Fruit fly (Drosophila melanogaster) whole organism, embryonic: ENCODE data around the gene mio.

Experiments used
- Antp ChIP-seq: fragments of 200-800 bp; sonication (Bioruptor generic); optimal IDR thresholded peaks from 3 replicates; lab custom pipeline; 2016; ENCODE audit warnings: missing biosample characterization, missing genetic modification characterization
- Atf3 ChIP-seq: fragments of 200-800 bp; sonication (Bioruptor generic); optimal IDR thresholded peaks from 3 replicates; lab custom pipeline; 2016; ENCODE audit warnings: missing biosample characterization, missing genetic modification characterization
- Awh ChIP-seq: fragments of 200-800 bp; sonication (Bioruptor generic); IDR thresholded peaks from 2 replicates; pipeline ENCODE4, ENCODE4 v1.3.6; 2022; ENCODE audit warnings: missing biosample characterization, missing genetic modification characterization
- Bgb ChIP-seq: fragments of 200-800 bp; sonication (Bioruptor generic); IDR thresholded peaks from 2 replicates; pipeline ENCODE4 v1.3.6; 2022; ENCODE audit warnings: missing biosample characterization, missing genetic modification characterization; ENCODE audit not compliant: partially characterized antibody
- BtbVII ChIP-seq: fragments of 200-800 bp; sonication (Bioruptor generic); optimal IDR thresholded peaks from 3 replicates; lab custom pipeline; 2017; ENCODE audit warnings: missing biosample characterization, mild to moderate bottlenecking, missing genetic modification characterization
- CG10267 ChIP-seq: fragments of 200-800 bp; sonication (Bioruptor generic); optimal IDR thresholded peaks from 2 replicates; lab custom pipeline; 2018; ENCODE audit warnings: missing biosample characterization, mild to moderate bottlenecking, missing genetic modification characterization, moderate library complexity
- CG10959 ChIP-seq: fragments of 200-800 bp; sonication (Bioruptor generic); IDR thresholded peaks from 2 replicates; pipeline ENCODE4 v1.3.6; 2022; ENCODE audit warnings: missing biosample characterization, missing genetic modification characterization
- CG11085 ChIP-seq: fragments of 200-800 bp; sonication (Bioruptor generic); IDR thresholded peaks from 2 replicates; pipeline ENCODE4 v1.3.6; 2022; ENCODE audit warnings: missing biosample characterization, missing genetic modification characterization
- CG11456 ChIP-seq: fragments of 200-800 bp; sonication (Bioruptor generic); IDR thresholded peaks from 3 replicates; pipeline ENCODE4 v1.3.6; 2022; ENCODE audit warnings: missing biosample characterization, missing genetic modification characterization
- CG12071 ChIP-seq: fragments of 200-800 bp; sonication (Bioruptor generic); optimal IDR thresholded peaks from 3 replicates; lab custom pipeline; 2018; ENCODE audit warnings: missing biosample characterization, mild to moderate bottlenecking, missing genetic modification characterization
- CG15073 ChIP-seq: fragments of 200-800 bp; sonication (Bioruptor generic); optimal IDR thresholded peaks from 2 replicates; lab custom pipeline; 2016; ENCODE audit warnings: missing biosample characterization, missing genetic modification characterization
- CG2116 ChIP-seq: fragments of 200-800 bp; sonication (Bioruptor generic); optimal IDR thresholded peaks from 3 replicates; lab custom pipeline; 2018; ENCODE audit warnings: missing biosample characterization, mild to moderate bottlenecking, missing genetic modification characterization
- CG30431 ChIP-seq: fragments of 200-800 bp; sonication (Bioruptor generic); optimal IDR thresholded peaks from 2 replicates; lab custom pipeline; 2017; ENCODE audit warnings: missing biosample characterization, missing genetic modification characterization
- CG3163 ChIP-seq: fragments of 200-800 bp; sonication (Bioruptor generic); optimal IDR thresholded peaks from 3 replicates; lab custom pipeline; 2016; ENCODE audit warnings: missing biosample characterization, missing genetic modification characterization
- CG7556 ChIP-seq: fragments of 200-800 bp; sonication (Bioruptor generic); optimal IDR thresholded peaks from 2 replicates; lab custom pipeline; 2017; ENCODE audit warnings: missing biosample characterization, mild to moderate bottlenecking, missing genetic modification characterization
- CG9437 ChIP-seq: fragments of 200-800 bp; sonication (Bioruptor generic); optimal IDR thresholded peaks from 2 replicates; lab custom pipeline; 2018; ENCODE audit warnings: missing biosample characterization, mild to moderate bottlenecking, missing genetic modification characterization
- CG9609 ChIP-seq: fragments of 200-800 bp; sonication (Bioruptor generic); optimal IDR thresholded peaks from 3 replicates; lab custom pipeline; 2016; ENCODE audit warnings: missing biosample characterization, missing genetic modification characterization
- Chrac-16 ChIP-seq: fragments of 200-800 bp; sonication (Bioruptor generic); optimal IDR thresholded peaks from 3 replicates; lab custom pipeline; 2016; ENCODE audit warnings: missing biosample characterization, missing genetic modification characterization
- Doc3 ChIP-seq: fragments of 200-800 bp; sonication (Bioruptor generic); IDR thresholded peaks from 3 replicates; pipeline ENCODE4 v1.3.6; 2022; ENCODE audit warnings: missing biosample characterization, missing genetic modification characterization; ENCODE audit not compliant: partially characterized antibody
- Fer1 ChIP-seq: fragments of 200-800 bp; sonication (Bioruptor generic); optimal IDR thresholded peaks from 2 replicates; lab custom pipeline; 2017; ENCODE audit warnings: missing biosample characterization, mild to moderate bottlenecking, missing genetic modification characterization
- GATAe ChIP-seq: fragments of 200-800 bp; sonication (Bioruptor generic); conservative IDR thresholded peaks from 2 replicates; pipeline ENCODE4 v1.3.6; 2022; ENCODE audit warnings: missing biosample characterization, missing genetic modification characterization
- H15 ChIP-seq: fragments of 200-800 bp; sonication (Bioruptor generic); IDR thresholded peaks from 3 replicates; pipeline ENCODE4 v1.3.6; 2022; ENCODE audit warnings: missing biosample characterization, missing genetic modification characterization
- HLH4C ChIP-seq: fragments of 200-800 bp; sonication (Bioruptor generic); IDR thresholded peaks from 3 replicates; pipeline ENCODE4 v1.3.6; 2022; ENCODE audit warnings: missing biosample characterization, missing genetic modification characterization; ENCODE audit not compliant: partially characterized antibody
- Kr ChIP-seq: fragments of 200-800 bp; sonication (Bioruptor generic); optimal IDR thresholded peaks from 2 replicates; lab custom pipeline; 2017; ENCODE audit warnings: missing biosample characterization, mild to moderate bottlenecking, missing genetic modification characterization
- Mad ChIP-seq: fragments of 200-800 bp; sonication (Bioruptor generic); optimal IDR thresholded peaks from 2 replicates; lab custom pipeline; 2016; ENCODE audit warnings: missing biosample characterization, missing genetic modification characterization
- NC2β ChIP-seq: fragments of 200-800 bp; sonication (Bioruptor generic); optimal IDR thresholded peaks from 2 replicates; lab custom pipeline; 2016; ENCODE audit warnings: missing biosample characterization, missing genetic modification characterization
- Sin3A ChIP-seq: fragments of >200 bp; optimal IDR thresholded peaks from 2 replicates; lab custom pipeline; 2018
- Sox100B ChIP-seq: fragments of 200-800 bp; sonication (Bioruptor generic); optimal IDR thresholded peaks from 3 replicates; lab custom pipeline; 2018; ENCODE audit warnings: missing biosample characterization, mild to moderate bottlenecking, missing genetic modification characterization
- Sry-β ChIP-seq: fragments of 200-800 bp; sonication (Bioruptor generic); optimal IDR thresholded peaks from 2 replicates; lab custom pipeline; 2018; ENCODE audit warnings: missing biosample characterization, mild to moderate bottlenecking, missing genetic modification characterization, moderate library complexity
- TFAM ChIP-seq: fragments of 200-800 bp; sonication (Bioruptor generic); optimal IDR thresholded peaks from 2 replicates; lab custom pipeline; 2017; ENCODE audit warnings: missing biosample characterization, missing genetic modification characterization, inconsistent platforms
- YL-1 ChIP-seq: fragments of 200-800 bp; sonication (Bioruptor generic); optimal IDR thresholded peaks from 3 replicates; lab custom pipeline; 2017; ENCODE audit warnings: missing biosample characterization, mild to moderate bottlenecking, missing genetic modification characterization
- abd-A ChIP-seq: fragments of 200-800 bp; sonication (Bioruptor generic); optimal IDR thresholded peaks from 3 replicates; lab custom pipeline; 2019; ENCODE audit warnings: missing biosample characterization, mild to moderate bottlenecking, missing genetic modification characterization, moderate library complexity
- ara ChIP-seq: fragments of 200-800 bp; sonication (Bioruptor generic); IDR thresholded peaks from 2 replicates; pipeline ENCODE4 v1.3.6; 2022; ENCODE audit warnings: missing biosample characterization, missing genetic modification characterization
- az2 ChIP-seq: fragments of 200-800 bp; sonication (Bioruptor generic); optimal IDR thresholded peaks from 3 replicates; lab custom pipeline; 2016; ENCODE audit warnings: missing biosample characterization, missing genetic modification characterization
- cas ChIP-seq: fragments of 200-800 bp; sonication (Bioruptor generic); IDR thresholded peaks from 2 replicates; pipeline ENCODE4 v1.3.6; 2022; ENCODE audit warnings: missing biosample characterization, missing genetic modification characterization
- crp ChIP-seq, 2 experiments: fragments of 200-800 bp; sonication (Bioruptor generic); optimal IDR thresholded peaks; 2 replicates in 1 of 2; 3 replicates in 1 of 2; lab custom pipeline; 2017; ENCODE audit warnings: missing biosample characterization in 2 of 2, missing genetic modification characterization in 2 of 2, mild to moderate bottlenecking in 1 of 2, moderate library complexity in 1 of 2
- en ChIP-seq: fragments of 200-800 bp; sonication (Bioruptor generic); optimal IDR thresholded peaks from 2 replicates; lab custom pipeline; 2016; ENCODE audit warnings: missing biosample characterization, missing genetic modification characterization
- fu2 ChIP-seq: fragments of 200-800 bp; sonication (Bioruptor generic); optimal IDR thresholded peaks from 2 replicates; lab custom pipeline; 2016; ENCODE audit warnings: missing biosample characterization, missing genetic modification characterization
- lola ChIP-seq, 3 experiments: fragments of >200 bp in 2 of 3; fragments of 200-800 bp in 1 of 3; sonication (Bioruptor generic) in 1 of 3; optimal IDR thresholded peaks; 2 replicates each; lab custom pipeline; 2017 to 2019; ENCODE audit warnings: missing biosample characterization in 3 of 3, missing genetic modification characterization in 3 of 3, mild to moderate bottlenecking in 1 of 3, moderate library complexity in 1 of 3
- nom ChIP-seq: fragments of 200-800 bp; sonication (Bioruptor generic); optimal IDR thresholded peaks from 2 replicates; lab custom pipeline; 2017; ENCODE audit warnings: missing biosample characterization, missing genetic modification characterization, mild to moderate bottlenecking, moderate library complexity, missing genetic modification reagents
- odd ChIP-seq: fragments of 200-800 bp; sonication (Bioruptor generic); optimal IDR thresholded peaks from 2 replicates; lab custom pipeline; 2017; ENCODE audit warnings: missing biosample characterization, mild to moderate bottlenecking, missing genetic modification characterization
- pan ChIP-seq, 4 experiments: fragments of >200 bp in 3 of 4; fragments of 200-800 bp in 1 of 4; sonication (Bioruptor generic) in 1 of 4; optimal IDR thresholded peaks in 3 of 4; IDR thresholded peaks in 1 of 4; 2 replicates each; pipeline versions ENCODE4 v1.3.6 to Lab custom; 2017 to 2022; ENCODE audit warnings: missing biosample characterization in 2 of 4, missing genetic modification characterization in 2 of 4, mixed read lengths in 1 of 4
- phol ChIP-seq: fragments of 200-800 bp; sonication (Bioruptor generic); optimal IDR thresholded peaks from 3 replicates; lab custom pipeline; 2018; ENCODE audit warnings: missing biosample characterization, mild to moderate bottlenecking, missing genetic modification characterization, moderate library complexity
- pros ChIP-seq: fragments of 200-800 bp; sonication (Bioruptor generic); optimal IDR thresholded peaks from 3 replicates; lab custom pipeline; 2019; ENCODE audit warnings: missing biosample characterization, mild to moderate bottlenecking, missing genetic modification characterization, moderate library complexity
- ranshi ChIP-seq: fragments of 200-800 bp; sonication (Bioruptor generic); IDR thresholded peaks from 2 replicates; pipeline ENCODE4 v1.3.6; 2022; ENCODE audit warnings: missing biosample characterization, missing genetic modification characterization
- sd ChIP-seq: fragments of 200-800 bp; sonication (Bioruptor generic); optimal IDR thresholded peaks from 3 replicates; lab custom pipeline; 2018; ENCODE audit warnings: missing biosample characterization, mild to moderate bottlenecking, missing genetic modification characterization, moderate library complexity
- slbo ChIP-seq: fragments of 200-800 bp; sonication (Bioruptor generic); IDR thresholded peaks from 2 replicates; pipeline ENCODE4 v1.3.6; 2022; ENCODE audit warnings: missing biosample characterization, missing genetic modification characterization
- so ChIP-seq: fragments of 200-800 bp; sonication (Bioruptor generic); IDR thresholded peaks from 3 replicates; pipeline ENCODE4 v1.3.6; 2022; ENCODE audit warnings: missing biosample characterization, missing genetic modification characterization

mio gene

DNA sequence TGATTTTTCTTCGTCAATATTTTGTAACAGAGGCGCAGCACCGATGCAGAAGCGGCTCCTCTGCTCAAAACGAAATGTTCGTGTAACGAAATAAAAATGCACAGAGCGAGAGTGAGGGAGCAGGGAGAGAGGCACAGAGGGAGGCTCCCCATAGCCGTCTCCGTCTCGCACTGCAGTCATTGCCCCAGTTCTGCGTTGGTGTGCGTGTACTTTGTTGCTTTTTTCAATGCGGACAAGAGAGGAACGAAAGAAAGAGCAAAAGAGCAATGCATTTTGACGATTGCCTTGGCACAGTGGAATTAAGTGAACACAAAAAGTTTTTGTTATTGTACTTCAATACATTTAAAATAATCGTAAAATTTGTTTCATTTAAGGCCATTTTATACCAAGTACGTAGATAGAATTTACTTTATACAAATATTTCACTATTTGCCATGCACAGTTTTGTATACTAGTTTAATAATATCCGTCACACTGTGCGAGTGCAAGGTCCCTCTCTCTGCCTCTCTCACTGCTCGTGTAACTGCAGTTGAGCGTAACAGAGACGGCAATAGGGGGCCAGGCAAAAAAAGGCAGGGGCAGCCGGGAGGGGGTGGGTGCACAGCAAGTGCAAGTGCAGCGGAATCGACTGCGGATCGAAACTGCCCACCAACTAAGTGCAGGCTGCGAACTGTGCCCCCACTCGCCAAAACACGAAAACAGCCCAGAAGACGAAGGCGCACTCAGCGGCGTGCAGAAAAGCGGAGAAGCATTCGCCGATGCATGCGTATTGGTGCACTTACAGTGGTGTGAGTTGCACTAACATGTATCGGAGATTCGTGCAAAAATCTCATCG, 14.9 kb upstream of the mio start (continued):
- TF ChIP-seq Awh (GFP tag; lab: Robert Waterston, UW) (peak; percentile 100), HLH4C (GFP tag; lab: Robert Waterston, UW) (peak; percentile 72), Sry-β (GFP tag; lab: Kevin White, UChicago) (peak; percentile 79), CG30431 (peak; percentile 97), TFAM (GFP tag; lab: Kevin White, UChicago) (peak; percentile 97), Doc3 (GFP tag; lab: Robert Waterston, UW) (peak; percentile 66), YL-1 (peak; percentile 94), abd-A (peak; percentile 51), lola (GFP tag; optimal IDR thresholded peaks at IDR 0.05; lab: Kevin White, UChicago) (peak in 1 of 3 experiments; percentile 100), CG10959 (GFP tag; lab: Robert Waterston, UW) (peak; percentile 100), ranshi (GFP tag; lab: Robert Waterston, UW) (peak; percentile 98), pros (GFP tag; lab: Kevin White, UChicago) (peak; percentile 77), CG9609 (GFP tag; lab: Kevin White, UChicago) (peak; percentile 96), CG15073 (GFP tag; lab: Kevin White, UChicago) (peak; percentile 90), CG11085 (GFP tag; lab: Robert Waterston, UW) (peak; percentile 89), cas (GFP tag; lab: Robert Waterston, UW) (peak; percentile 79), crp (GFP tag; optimal IDR thresholded peaks at IDR 0.05; lab: Kevin White, UChicago) (peak; percentile 52 to 73), fu2 (GFP tag; lab: Kevin White, UChicago) (peak; percentile 75), Sox100B (peak; percentile 99), CG3163 (GFP tag; lab: Kevin White, UChicago) (peak; percentile 89), Antp (GFP tag; lab: Kevin White, UChicago) (peak; percentile 97), ara (GFP tag; lab: Robert Waterston, UW) (peak; percentile 100), CG11456 (GFP tag; lab: Robert Waterston, UW) (peak; percentile 89), CG12071 (GFP tag; lab: Kevin White, UChicago) (peak; percentile 97), Sin3A (lab: Kevin White, UChicago) (no peak), slbo (GFP tag; lab: Robert Waterston, UW) (peak; percentile 83), CG7556 (GFP tag; lab: Kevin White, UChicago) (peak; percentile 99), nom (peak; percentile 99), Atf3 (peak; percentile 98), az2 (peak; percentile 100), sd (tag; lab: Kevin White, UChicago) (peak; percentile 83), CG9437 (GFP tag; lab: Kevin White, UChicago) (peak; percentile 94), GATAe (GFP tag; lab: Robert Waterston, UW) (0 out of 2 replicates have a peak, but pooled peaks have one; percentile 22), Chrac-16 (GFP tag; lab: Kevin White, UChicago) (peak; percentile 99), CG10267 (peak; percentile 99), H15 (peak; percentile 99), so (GFP tag; lab: Robert Waterston, UW) (peak; percentile 99), odd (peak; percentile 97), BtbVII (GFP tag; lab: Kevin White, UChicago) (peak; percentile 93), en (GFP tag; lab: Kevin White, UChicago) (peak; percentile 97), Bgb (GFP tag; lab: Robert Waterston, UW) (peak; percentile 34; the same call in 1 of the 2 replicates), Mad (GFP tag; lab: Kevin White, UChicago) (peak; percentile 98), Fer1 (GFP tag; lab: Kevin White, UChicago) (peak; percentile 92), CG2116 (GFP tag; lab: Kevin White, UChicago) (peak; percentile 92), Kr (GFP tag; lab: Kevin White, UChicago) (peak; percentile 89), NC2β (peak; percentile 99), phol (tag; lab: Kevin White, UChicago) (peak; percentile 99), pan (optimal IDR thresholded peaks at IDR 0.05; lab: Kevin White, UChicago) (no peak), pan (GFP tag; optimal IDR thresholded peaks at IDR 0.05 in 1 of 2, IDR thresholded peaks at IDR 0.05 in 1 of 2) (peak in 1 of 2 experiments; percentile 99)
